Fruit fly (Drosophila melanogaster) S2 (cell line): ENCODE measurements around the gene CG6051.

Experiments
- CG8478 ChIP-seq: fragments of >200 bp; optimal IDR thresholded peaks from 2 replicates; lab custom pipeline; 2018
- CTCF ChIP-seq, 2 experiments: fragments of >200 bp; optimal IDR thresholded peaks; 2 replicates each; lab custom pipeline; 2018

Gene CG6051

dm6 chr3R:27150685-27151515 is at the start of gene CG6051:
Gene CG6051, minus strand, starts transcription at chr3R:27151069.
- no peak for TF ChIP-seq CG8478 (lab: Kevin White, UChicago)
- TF ChIP-seq CTCF (optimal IDR thresholded peaks at IDR 0.05; lab: Kevin White, UChicago): peak; percentile 26 to 44

dm6 chr3R:27198883-27199780 is 48.3 kb upstream of the CG6051 start:
- TF ChIP-seq CG8478 (lab: Kevin White, UChicago) (no peak), CTCF (optimal IDR thresholded peaks at IDR 0.05; lab: Kevin White, UChicago) (no peak)

dm6 chr3R:27197581-27197980 is 46.7 kb upstream of the CG6051 start:
- TF ChIP-seq CG8478 (lab: Kevin White, UChicago) (no peak), CTCF (optimal IDR thresholded peaks at IDR 0.05; lab: Kevin White, UChicago) (no peak)

DNA sequence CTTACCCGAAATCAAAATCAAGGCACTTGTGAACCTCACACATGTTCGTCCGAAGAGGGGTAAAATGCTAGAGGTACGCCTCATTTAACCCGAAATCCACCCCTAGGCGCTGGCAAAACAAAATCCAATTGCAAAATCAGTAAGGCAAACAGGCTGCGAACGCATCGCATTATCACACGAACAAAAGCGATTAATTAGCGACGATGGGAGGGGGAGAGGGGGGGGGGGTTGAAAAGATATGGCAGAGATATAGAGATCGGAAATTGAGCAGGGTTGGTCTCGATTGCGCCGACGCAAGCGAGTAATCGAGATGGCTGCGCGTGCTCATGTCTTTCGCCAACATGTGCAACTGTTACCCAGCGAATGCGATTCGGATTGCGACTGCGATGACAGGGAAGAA is 46.0 kb upstream of the CG6051 start:
- TF ChIP-seq CTCF (optimal IDR thresholded peaks at IDR 0.05; lab: Kevin White, UChicago) (no peak), CG8478 (lab: Kevin White, UChicago) (no peak)

dm6 chr3R:27194106-27194505 is 43.2 kb upstream of the CG6051 start, which contains the start of gene Ser:
Gene Ser, minus strand, starts transcription at chr3R:27194267.
- TF ChIP-seq CTCF (optimal IDR thresholded peaks at IDR 0.05; lab: Kevin White, UChicago): no peak
- TF ChIP-seq CG8478 (lab: Kevin White, UChicago): no peak

- no peak for TF ChIP-seq CTCF (optimal IDR thresholded peaks at IDR 0.05; lab: Kevin White, UChicago)
- TF ChIP-seq CG8478 (lab: Kevin White, UChicago): no peak
Observed at dm6 chr3R:27193079-27193478, 42.2 kb upstream of the CG6051 start.

DNA sequence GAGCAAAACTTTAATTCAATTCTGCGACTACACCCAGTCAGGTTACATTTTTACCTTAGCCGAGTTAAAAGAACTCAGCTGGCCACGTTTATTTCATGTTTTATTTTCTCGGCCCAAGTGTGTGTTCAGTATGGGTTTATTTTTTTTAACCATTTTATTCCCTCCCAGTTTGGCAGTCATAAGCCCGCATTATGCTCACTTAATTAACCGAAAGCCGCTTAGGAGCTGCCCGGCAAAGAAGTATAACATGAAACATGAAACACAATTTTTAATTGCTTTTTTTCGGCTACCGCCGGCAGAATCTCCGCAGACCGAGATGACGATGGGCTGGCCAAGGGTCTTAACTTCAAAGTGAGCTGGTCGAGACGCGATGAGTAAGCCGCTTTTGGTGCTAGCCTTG is 36.0 kb upstream of the CG6051 start:
- no peak for TF ChIP-seq CTCF (optimal IDR thresholded peaks at IDR 0.05; lab: Kevin White, UChicago)
- TF ChIP-seq CG8478 (lab: Kevin White, UChicago): no peak

dm6 chr3R:27185933-27186571 is 35.2 kb upstream of the CG6051 start:
- TF ChIP-seq CG8478 (lab: Kevin White, UChicago) (no peak), CTCF (optimal IDR thresholded peaks at IDR 0.05; lab: Kevin White, UChicago) (no peak)

- TF ChIP-seq CG8478 (lab: Kevin White, UChicago) (no peak), CTCF (optimal IDR thresholded peaks at IDR 0.05; lab: Kevin White, UChicago) (no peak)
Observed at dm6 chr3R:27181074-27181473, 30.2 kb upstream of the CG6051 start.

DNA sequence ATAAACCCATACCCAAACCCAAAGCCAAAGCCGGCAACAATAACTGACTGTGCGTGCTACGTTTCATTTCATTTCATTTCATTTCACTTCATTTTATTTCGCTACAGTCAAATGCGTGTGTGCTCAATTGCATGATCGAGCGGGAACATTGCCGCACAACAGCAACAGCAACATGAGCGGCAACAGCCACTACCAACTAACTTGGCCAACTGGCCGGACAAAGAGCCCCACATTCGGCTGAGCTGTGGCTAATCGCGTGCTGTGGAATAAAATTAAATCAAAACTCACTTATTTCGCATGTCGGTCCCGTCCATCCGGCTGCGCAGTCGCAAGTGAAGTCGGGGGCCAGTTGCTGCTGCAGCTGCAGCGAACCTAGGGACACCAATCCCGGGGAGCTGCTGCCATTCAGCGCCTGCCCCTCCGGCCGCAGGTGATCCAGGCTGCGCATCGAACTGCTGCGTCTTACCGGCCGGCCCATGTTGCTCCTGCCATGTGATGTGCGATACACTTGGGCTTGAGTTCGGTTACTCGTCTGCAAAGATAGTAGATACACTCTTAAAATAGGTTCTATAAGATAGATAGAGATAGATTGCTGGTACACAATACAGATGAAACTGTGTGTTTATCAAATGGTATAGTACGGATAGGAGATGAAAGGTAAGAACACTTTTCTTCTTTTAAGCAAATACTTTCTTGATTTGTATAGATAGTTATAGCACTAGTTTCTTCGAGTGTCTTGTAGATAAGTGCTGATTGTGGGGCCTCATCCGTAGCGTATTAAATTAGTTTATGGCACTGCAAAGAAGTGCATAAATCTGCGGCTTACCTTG is 27.9 kb upstream of the CG6051 start:
- TF ChIP-seq CG8478 (lab: Kevin White, UChicago) (no peak), CTCF (optimal IDR thresholded peaks at IDR 0.05; lab: Kevin White, UChicago) (no peak)

dm6 chr3R:27177567-27177966 is 26.7 kb upstream of the CG6051 start:
- no peak for TF ChIP-seq CTCF (optimal IDR thresholded peaks at IDR 0.05; lab: Kevin White, UChicago)
- no peak for TF ChIP-seq CG8478 (lab: Kevin White, UChicago)

DNA sequence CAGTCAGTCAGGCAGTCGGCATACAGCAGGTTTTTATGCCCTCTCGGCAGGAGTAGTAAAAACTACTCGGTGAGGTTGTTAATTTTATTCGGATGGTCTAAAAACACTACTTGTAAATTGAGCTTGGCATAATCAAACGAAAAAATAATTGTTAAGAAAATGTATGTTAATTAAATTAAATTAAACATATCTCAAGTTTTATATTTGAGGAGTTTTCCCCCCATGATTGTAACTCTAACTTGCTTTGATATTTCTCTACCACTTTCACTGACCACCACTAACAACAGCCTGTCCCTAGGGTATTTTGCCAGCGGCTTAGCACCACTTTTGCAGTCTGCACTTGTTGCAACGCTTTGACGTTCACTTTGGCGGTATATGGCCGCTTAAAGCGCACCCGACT is 24.8 kb upstream of the CG6051 start:
- no peak for TF ChIP-seq CTCF (optimal IDR thresholded peaks at IDR 0.05; lab: Kevin White, UChicago)
- TF ChIP-seq CG8478 (lab: Kevin White, UChicago): no peak

DNA sequence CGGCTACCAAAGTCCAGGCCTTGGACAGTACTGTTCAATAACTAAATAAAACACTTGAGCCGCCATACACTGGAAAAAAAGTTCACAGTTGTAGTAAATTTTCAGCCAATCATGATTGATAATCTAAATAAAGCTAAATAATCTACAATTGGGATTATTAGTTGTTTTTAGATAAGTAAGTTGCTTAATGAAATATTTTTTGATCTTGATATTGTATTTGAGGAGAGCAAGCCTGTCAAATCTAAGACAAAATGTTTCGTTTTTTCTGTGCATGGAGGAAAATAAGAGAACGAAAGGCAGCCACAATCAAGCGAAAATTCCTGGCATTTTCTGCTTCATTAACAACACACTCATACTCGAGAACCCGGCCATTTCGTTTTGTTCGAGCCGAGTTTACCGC is 20.3 kb upstream of the CG6051 start:
- TF ChIP-seq CTCF (optimal IDR thresholded peaks at IDR 0.05; lab: Kevin White, UChicago) (no peak), CG8478 (lab: Kevin White, UChicago) (no peak)

DNA sequence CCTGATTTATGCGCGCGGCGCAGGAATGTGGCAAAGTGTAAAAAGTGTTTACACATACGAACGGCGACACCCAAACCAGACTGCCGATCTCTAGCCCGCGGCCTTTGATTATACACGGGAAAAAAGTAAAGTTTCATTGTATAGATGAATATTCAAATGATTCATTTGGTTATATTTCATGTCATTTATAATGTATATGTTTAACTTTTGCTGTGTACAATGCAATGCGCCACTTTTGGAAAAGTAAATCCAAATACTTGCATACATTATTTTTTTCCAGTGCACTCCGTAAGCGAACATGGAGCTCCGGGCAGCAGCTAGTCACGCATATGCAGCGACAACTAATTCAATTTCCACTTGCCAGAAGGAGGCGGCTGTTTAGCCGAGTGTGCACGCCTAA is 16.5 kb upstream of the CG6051 start:
- TF ChIP-seq CG8478 (lab: Kevin White, UChicago): no peak
- TF ChIP-seq CTCF (optimal IDR thresholded peaks at IDR 0.05; lab: Kevin White, UChicago): no peak
